Fruit fly (Drosophila melanogaster) whole organism, embryonic: ENCODE measurements around the gene Hand.

Experiments
- CG4854 ChIP-seq: fragments of 200-800 bp; sonication (Bioruptor generic); optimal IDR thresholded peaks from 2 replicates; lab custom pipeline; 2016; ENCODE audit warnings: missing biosample characterization, missing genetic modification characterization, inconsistent platforms
- HLH4C ChIP-seq: fragments of 200-800 bp; sonication (Bioruptor generic); IDR thresholded peaks from 3 replicates; pipeline ENCODE4 v1.3.6; 2022; ENCODE audit warnings: missing biosample characterization, missing genetic modification characterization; ENCODE audit not compliant: partially characterized antibody
- NfI ChIP-seq: fragments of 200-800 bp; sonication (Bioruptor generic); optimal IDR thresholded peaks from 3 replicates; lab custom pipeline; 2018; ENCODE audit warnings: missing biosample characterization, mild to moderate bottlenecking, missing genetic modification characterization, moderate library complexity
- bigmax ChIP-seq: fragments of 200-800 bp; sonication (Bioruptor generic); optimal IDR thresholded peaks from 2 replicates; lab custom pipeline; 2018; ENCODE audit warnings: missing biosample characterization, mild to moderate bottlenecking, missing genetic modification characterization
- kay ChIP-seq: fragments of 200-800 bp; sonication (Bioruptor generic); optimal IDR thresholded peaks from 2 replicates; lab custom pipeline; 2016; ENCODE audit warnings: missing biosample characterization, missing genetic modification characterization
- usp ChIP-seq: fragments of >200 bp; optimal IDR thresholded peaks from 2 replicates; lab custom pipeline; 2017; ENCODE audit warnings: missing biosample characterization, missing genetic modification characterization

DNA sequence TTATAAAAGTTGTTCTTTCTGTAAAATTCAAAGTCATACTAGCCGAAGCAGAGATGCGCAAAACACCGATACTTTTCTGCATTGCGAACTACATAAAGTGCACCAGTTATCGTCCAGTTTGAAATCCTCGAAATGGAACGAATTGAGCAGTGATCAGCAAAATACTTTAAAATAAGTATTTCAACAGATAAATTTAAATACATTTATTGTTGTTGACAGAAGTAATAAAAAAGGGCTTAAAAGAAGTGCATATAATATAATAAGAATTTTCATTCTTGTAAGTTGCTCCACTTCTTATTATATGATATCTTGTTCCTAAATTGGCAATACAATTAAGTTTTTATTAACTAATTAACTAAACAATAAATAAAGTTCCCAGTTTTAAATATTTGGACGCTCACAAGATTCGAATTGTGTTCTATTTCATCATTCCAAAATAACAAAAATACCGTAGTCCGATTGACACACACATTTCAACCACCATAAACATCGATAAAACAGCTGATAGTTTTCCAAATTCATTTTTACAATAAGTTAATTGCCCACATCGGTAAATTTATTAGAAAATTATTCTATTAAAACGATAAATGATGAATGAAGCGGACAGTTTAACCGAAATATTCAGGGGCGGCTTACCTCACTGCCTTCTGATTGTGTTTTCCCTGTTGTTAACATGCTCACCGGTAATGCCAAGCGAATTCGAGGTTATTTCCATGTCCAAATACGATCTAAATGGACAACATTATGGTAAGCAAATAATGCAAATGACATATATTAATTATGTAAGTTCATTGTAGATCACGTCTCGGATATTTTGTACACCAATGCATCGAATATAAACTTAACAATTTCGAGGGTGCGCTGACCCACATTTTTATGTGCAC, 19.4 kb upstream of the Hand start, which contains the start of the genes Usp14 and CG4972:
- peak; percentile 90 for TF ChIP-seq bigmax (GFP tag; lab: Kevin White, UChicago)
- TF ChIP-seq kay (GFP tag; lab: Kevin White, UChicago), result no peak
- no peak for TF ChIP-seq usp (GFP tag; lab: Kevin White, UChicago)
- TF ChIP-seq HLH4C (GFP tag; lab: Robert Waterston, UW), result no peak
- no peak for TF ChIP-seq NfI (GFP tag; lab: Kevin White, UChicago)
- no peak for TF ChIP-seq CG4854 (GFP tag; lab: Kevin White, UChicago)
